Worm (Caenorhabditis elegans) whole organism, early embryonic: Measurements from ENCODE around the gene F26F2.10.

Experiments used
- B0310.2 ChIP-seq: sonication (generic microtip); optimal IDR thresholded peaks from 2 replicates; lab custom pipeline; 2016; ENCODE audit warnings: mild to moderate bottlenecking, missing genetic modification characterization, missing compliant biosample characterization
- F13C5.2 ChIP-seq: sonication (generic microtip); optimal IDR thresholded peaks from 2 replicates; lab custom pipeline; 2017; ENCODE audit warnings: mild to moderate bottlenecking, missing genetic modification characterization, inconsistent platforms, missing compliant biosample characterization
- aly-1 ChIP-seq: sonication (generic microtip); optimal IDR thresholded peaks from 2 replicates; lab custom pipeline; 2016; ENCODE audit warnings: missing genetic modification characterization, missing compliant biosample characterization
- ama-1 ChIP-seq: fragments of 150-350 bp; optimal IDR thresholded peaks from 2 replicates; lab custom pipeline; 2014
- ceh-13 ChIP-seq: fragments of 200-800 bp; sonication (Bioruptor generic); optimal IDR thresholded peaks from 2 replicates; lab custom pipeline; 2018; ENCODE audit warnings: mild to moderate bottlenecking, missing genetic modification characterization, missing compliant biosample characterization
- ceh-36 ChIP-seq: sonication (generic microtip); optimal IDR thresholded peaks from 2 replicates; lab custom pipeline; 2016; ENCODE audit warnings: missing genetic modification characterization, inconsistent platforms, missing compliant biosample characterization
- ets-7 ChIP-seq: sonication (generic microtip); optimal IDR thresholded peaks from 2 replicates; lab custom pipeline; 2016; ENCODE audit warnings: missing genotype, missing genetic modification characterization, missing compliant biosample characterization
- flt-1 ChIP-seq: fragments of 200-800 bp; sonication (Bioruptor generic); IDR thresholded peaks from 2 replicates; pipeline ENCODE4 v1.3.6; 2022; ENCODE audit warnings: missing genetic modification characterization, missing compliant biosample characterization
- hmbx-1 ChIP-seq: sonication (generic microtip); optimal IDR thresholded peaks from 2 replicates; lab custom pipeline; 2016; ENCODE audit warnings: mild to moderate bottlenecking, missing genetic modification characterization, missing compliant biosample characterization
- hmg-4 ChIP-seq: fragments of 200-800 bp; sonication (Bioruptor generic); optimal IDR thresholded peaks from 2 replicates; lab custom pipeline; 2018; ENCODE audit warnings: mild to moderate bottlenecking, missing genetic modification characterization, missing compliant biosample characterization
- hnd-1 ChIP-seq: sonication (generic microtip); optimal IDR thresholded peaks from 2 replicates; lab custom pipeline; 2016; ENCODE audit warnings: missing genetic modification characterization, missing compliant biosample characterization
- pes-1 ChIP-seq: fragments of 200-800 bp; sonication (Bioruptor generic); IDR thresholded peaks from 2 replicates; pipeline ENCODE4 v1.3.6; 2022; ENCODE audit warnings: missing genetic modification reagents, missing genetic modification characterization, missing compliant biosample characterization
- scrt-1 ChIP-seq: fragments of 200-800 bp; sonication (Bioruptor generic); IDR thresholded peaks from 2 replicates; pipeline ENCODE4 v1.3.6; 2022; ENCODE audit warnings: missing genetic modification characterization, missing compliant biosample characterization
- sea-1 ChIP-seq: fragments of 200-800 bp; sonication (Bioruptor generic); conservative IDR thresholded peaks from 2 replicates; pipeline ENCODE4 v1.3.6; 2022; ENCODE audit warnings: missing genetic modification characterization, missing compliant biosample characterization
- tbx-11 ChIP-seq: fragments of 200-800 bp; sonication (Bioruptor generic); IDR thresholded peaks from 2 replicates; pipeline ENCODE4 v1.3.6; 2022; ENCODE audit warnings: missing genetic modification characterization, missing compliant biosample characterization
- tbx-37 ChIP-seq: fragments of 200-800 bp; sonication (Bioruptor generic); conservative IDR thresholded peaks from 2 replicates; pipeline ENCODE4 v1.3.6; 2022; ENCODE audit warnings: missing genetic modification reagents, missing genetic modification characterization, missing compliant biosample characterization
- tra-4 ChIP-seq: sonication (generic microtip); optimal IDR thresholded peaks from 2 replicates; lab custom pipeline; 2017; ENCODE audit warnings: missing genetic modification characterization, missing compliant biosample characterization

The F26F2.10 gene

DNA sequence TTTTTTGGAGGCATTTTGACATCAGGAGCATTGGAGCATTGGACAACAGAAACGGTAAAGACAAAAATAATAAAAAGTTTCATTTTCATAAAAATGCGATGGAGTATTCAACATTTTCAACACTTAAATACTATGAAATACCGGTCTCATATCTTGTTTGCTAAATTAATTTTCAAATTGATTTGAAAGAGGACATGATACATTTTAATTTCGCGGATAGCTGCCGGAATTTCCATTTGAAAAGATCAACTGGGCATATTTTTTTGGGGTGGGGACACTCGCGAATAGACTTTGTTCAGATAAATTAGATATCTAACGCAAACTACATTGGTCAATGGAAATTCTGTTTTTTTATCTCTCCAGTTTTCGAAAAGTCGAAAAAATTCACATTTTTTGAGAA, at the start of gene F26F2.10:
Gene F26F2.10 (minus strand): TSS at position 101 of the 400 bp plus-strand sequence.
- TF ChIP-seq aly-1 (tag; lab: Kevin White, UChicago) (no peak), hnd-1 (tag; lab: Kevin White, UChicago) (no peak), tbx-11 (GFP tag; lab: Robert Waterston, UW) (no peak), pes-1 (no peak), tra-4 (tag; lab: Kevin White, UChicago) (no peak), ceh-36 (tag; lab: Kevin White, UChicago) (no peak), F13C5.2 (no peak), sea-1 (GFP tag; lab: Robert Waterston, UW) (no peak), tbx-37 (GFP tag; lab: Robert Waterston, UW) (no peak), scrt-1 (no peak), ets-7 (tag; lab: Kevin White, UChicago) (no peak), flt-1 (GFP tag; lab: Robert Waterston, UW) (no peak), ceh-13 (GFP tag; lab: Kevin White, UChicago) (no peak), B0310.2 (tag; lab: Kevin White, UChicago) (no peak), hmg-4 (no peak), hmbx-1 (tag; lab: Kevin White, UChicago) (no peak), ama-1 (lab: Kevin White, UChicago) (no peak)

- no peak for TF ChIP-seq ceh-36 (tag; lab: Kevin White, UChicago)
- no peak for TF ChIP-seq aly-1 (tag; lab: Kevin White, UChicago)
- no peak for TF ChIP-seq sea-1 (GFP tag; lab: Robert Waterston, UW)
- TF ChIP-seq F13C5.2, result no peak
- no peak for TF ChIP-seq tbx-37 (GFP tag; lab: Robert Waterston, UW)
- no peak for TF ChIP-seq B0310.2 (tag; lab: Kevin White, UChicago)
- TF ChIP-seq pes-1, result no peak
Measured at ce11 chrV:20641896-20642295, 47.2 kb upstream of the F26F2.10 start, which contains the start of gene srxa-15. TSS of gene srxa-15 (plus strand) at chrV:20642196.

DNA sequence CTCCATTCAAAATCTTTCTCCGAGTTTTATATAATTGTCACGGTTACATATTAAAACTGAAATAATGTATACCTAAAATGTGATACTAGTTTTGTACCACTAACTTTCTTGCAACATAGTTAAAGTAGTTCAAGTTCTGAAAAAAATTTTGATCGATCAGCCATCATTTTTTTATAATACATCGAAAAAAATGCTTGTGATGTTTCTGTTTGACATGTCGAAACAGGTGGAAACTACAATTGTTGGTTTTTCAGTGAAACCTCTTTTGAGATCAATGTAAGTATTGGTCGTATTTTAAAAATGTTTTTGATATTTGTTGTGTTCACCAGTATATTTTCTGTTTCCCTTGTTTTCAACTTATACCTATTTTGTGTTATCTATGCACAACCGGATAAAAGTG, 44.6 kb upstream of the F26F2.10 start, which contains the start of gene srxa-14:
Gene srxa-14 (plus strand): TSS at position 301 of the 400 bp plus-strand sequence.
- TF ChIP-seq B0310.2 (tag; lab: Kevin White, UChicago) (no peak), hmg-4 (no peak), ceh-36 (tag; lab: Kevin White, UChicago) (no peak), sea-1 (GFP tag; lab: Robert Waterston, UW) (no peak)

ce11 chrV:20638344-20638743, 43.7 kb upstream of the F26F2.10 start, which contains the start of gene Y44A6B.3:
TSS of gene Y44A6B.3 (minus strand) at chrV:20638444.
- TF ChIP-seq flt-1 (GFP tag; lab: Robert Waterston, UW) (no peak), F13C5.2 (no peak), tra-4 (tag; lab: Kevin White, UChicago) (no peak), ceh-36 (tag; lab: Kevin White, UChicago) (no peak), aly-1 (tag; lab: Kevin White, UChicago) (no peak), hmg-4 (no peak), tbx-37 (GFP tag; lab: Robert Waterston, UW) (no peak), ets-7 (tag; lab: Kevin White, UChicago) (no peak), sea-1 (GFP tag; lab: Robert Waterston, UW) (no peak), hmbx-1 (tag; lab: Kevin White, UChicago) (no peak), ceh-13 (GFP tag; lab: Kevin White, UChicago) (no peak), B0310.2 (tag; lab: Kevin White, UChicago) (no peak), pes-1 (no peak), hnd-1 (tag; lab: Kevin White, UChicago) (no peak), scrt-1 (no peak), ama-1 (lab: Kevin White, UChicago) (no peak), tbx-11 (GFP tag; lab: Robert Waterston, UW) (no peak)

- TF ChIP-seq B0310.2 (tag; lab: Kevin White, UChicago) (no peak), ceh-36 (tag; lab: Kevin White, UChicago) (no peak), pes-1 (no peak), hmg-4 (no peak), ets-7 (tag; lab: Kevin White, UChicago) (no peak), tbx-37 (GFP tag; lab: Robert Waterston, UW) (no peak), ama-1 (lab: Kevin White, UChicago) (no peak), F13C5.2 (no peak)
Measured at ce11 chrV:20636855-20637254, 42.2 kb upstream of the F26F2.10 start, which contains the start of gene ttr-13. TSS of gene ttr-13 (minus strand) at chrV:20636955.

DNA sequence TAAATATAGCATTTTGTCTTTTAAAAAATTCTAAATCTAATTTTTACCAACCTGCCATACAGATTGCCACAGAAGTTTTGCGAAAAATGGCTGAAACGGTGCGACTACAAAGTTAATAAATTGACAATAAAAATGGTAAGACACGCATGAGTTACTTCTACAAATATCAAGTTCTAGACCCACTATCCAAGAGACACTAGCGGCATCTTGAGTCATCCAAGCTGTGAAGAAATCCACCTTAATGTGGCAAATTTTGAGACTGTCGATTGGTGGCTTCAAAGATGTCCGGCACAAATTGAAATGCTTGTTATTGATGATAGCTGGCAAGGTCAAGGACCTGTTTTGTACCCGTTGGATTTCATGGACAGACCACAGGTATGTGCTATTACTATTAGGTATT, 39.7 kb upstream of the F26F2.10 start, which contains the start of gene F46B3.16:
Gene F46B3.16 (plus strand): TSS at position 301 of the 400 bp plus-strand sequence.
- TF ChIP-seq F13C5.2 (no peak), ceh-13 (GFP tag; lab: Kevin White, UChicago) (no peak), tra-4 (tag; lab: Kevin White, UChicago) (no peak), hmbx-1 (tag; lab: Kevin White, UChicago) (no peak), aly-1 (tag; lab: Kevin White, UChicago) (no peak), pes-1 (no peak), ets-7 (tag; lab: Kevin White, UChicago) (no peak), flt-1 (GFP tag; lab: Robert Waterston, UW) (no peak), scrt-1 (no peak), ama-1 (lab: Kevin White, UChicago) (no peak), B0310.2 (tag; lab: Kevin White, UChicago) (no peak), hnd-1 (tag; lab: Kevin White, UChicago) (no peak), tbx-11 (GFP tag; lab: Robert Waterston, UW) (no peak), hmg-4 (no peak), sea-1 (GFP tag; lab: Robert Waterston, UW) (no peak), ceh-36 (tag; lab: Kevin White, UChicago) (no peak), tbx-37 (GFP tag; lab: Robert Waterston, UW) (no peak)

DNA sequence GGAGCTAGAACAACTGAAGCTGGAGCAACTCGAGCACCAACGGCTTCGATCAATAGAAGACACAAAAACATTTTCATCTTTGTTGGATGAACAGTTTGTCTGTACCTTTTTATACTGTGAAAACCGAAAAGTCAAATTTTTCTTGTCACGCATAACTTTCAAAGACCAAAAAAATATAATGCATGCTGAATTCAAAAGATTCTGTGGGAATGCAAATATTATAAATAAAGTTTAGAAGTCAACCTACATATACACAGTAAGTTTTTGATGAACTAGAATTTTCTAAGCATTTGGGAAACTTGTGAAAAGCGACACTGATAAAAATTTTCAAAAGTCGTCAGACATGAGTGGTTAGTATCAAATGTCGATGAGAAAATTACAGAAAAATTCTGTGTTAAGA, 39.0 kb upstream of the F26F2.10 start, which contains the start of gene F46B3.15:
Gene F46B3.15 (minus strand): TSS at position 101 of the 400 bp plus-strand sequence.
- TF ChIP-seq ceh-36 (tag; lab: Kevin White, UChicago), result no peak
- TF ChIP-seq ets-7 (tag; lab: Kevin White, UChicago), result no peak
- TF ChIP-seq hnd-1 (tag; lab: Kevin White, UChicago), result no peak
- no peak for TF ChIP-seq scrt-1
- TF ChIP-seq ceh-13 (GFP tag; lab: Kevin White, UChicago), result no peak
- no peak for TF ChIP-seq hmg-4
- no peak for TF ChIP-seq F13C5.2
- no peak for TF ChIP-seq aly-1 (tag; lab: Kevin White, UChicago)
- TF ChIP-seq flt-1 (GFP tag; lab: Robert Waterston, UW), result no peak
- TF ChIP-seq pes-1, result no peak
- TF ChIP-seq ama-1 (lab: Kevin White, UChicago), result no peak
